Fruit fly (Drosophila melanogaster) whole organism, embryonic: ENCODE measurements around the gene ball.

ENCODE experiments used
- Asciz ChIP-seq: fragments of 200-800 bp; sonication (Bioruptor generic); optimal IDR thresholded peaks from 2 replicates; lab custom pipeline; 2017; ENCODE audit warnings: missing biosample characterization, mild to moderate bottlenecking, missing genetic modification characterization, missing genetic modification reagents
- CG10431 ChIP-seq: fragments of 200-800 bp; sonication (Bioruptor generic); optimal IDR thresholded peaks from 3 replicates; lab custom pipeline; 2018; ENCODE audit warnings: missing biosample characterization, mild to moderate bottlenecking, missing genetic modification characterization
- CG11504 ChIP-seq: fragments of 200-800 bp; sonication (Bioruptor generic); optimal IDR thresholded peaks from 3 replicates; lab custom pipeline; 2019; ENCODE audit warnings: missing biosample characterization, mild to moderate bottlenecking, missing genetic modification characterization, moderate library complexity
- CG12236 ChIP-seq: fragments of 200-800 bp; sonication (Bioruptor generic); optimal IDR thresholded peaks from 2 replicates; lab custom pipeline; 2016; ENCODE audit warnings: missing biosample characterization, missing genetic modification characterization
- CG12769 ChIP-seq: fragments of 200-800 bp; sonication (Bioruptor generic); optimal IDR thresholded peaks from 2 replicates; lab custom pipeline; 2019; ENCODE audit warnings: missing biosample characterization, mild to moderate bottlenecking, missing genetic modification characterization, moderate library complexity
- CG14014 ChIP-seq: fragments of 200-800 bp; sonication (Bioruptor generic); IDR thresholded peaks from 2 replicates; pipeline ENCODE4 v1.3.6; 2022; ENCODE audit warnings: missing biosample characterization, missing genetic modification characterization
- CG15479 ChIP-seq: fragments of 200-800 bp; sonication (Bioruptor generic); optimal IDR thresholded peaks from 3 replicates; lab custom pipeline; 2019; ENCODE audit warnings: missing biosample characterization, mild to moderate bottlenecking, missing genetic modification characterization, moderate library complexity
- CG17328 ChIP-seq: fragments of 200-800 bp; sonication (Bioruptor generic); IDR thresholded peaks from 2 replicates; pipeline ENCODE4 v1.3.6; 2022; ENCODE audit warnings: missing biosample characterization, missing genetic modification characterization
- CG18262 ChIP-seq: fragments of 200-800 bp; optimal IDR thresholded peaks from 3 replicates; lab custom pipeline; 2019; ENCODE audit warnings: missing biosample characterization, mild to moderate bottlenecking, missing genetic modification characterization, moderate library complexity
- CG18476 ChIP-seq: fragments of 200-800 bp; sonication (Bioruptor generic); optimal IDR thresholded peaks from 2 replicates; lab custom pipeline; 2016; ENCODE audit warnings: missing biosample characterization, mild to moderate bottlenecking, missing genetic modification characterization
- CG2129 ChIP-seq: fragments of 200-800 bp; sonication (Bioruptor generic); IDR thresholded peaks from 2 replicates; pipeline ENCODE4 v1.3.6; 2022; ENCODE audit warnings: missing biosample characterization, missing genetic modification characterization; ENCODE audit not compliant: partially characterized antibody
- CG2678 ChIP-seq: fragments of 200-800 bp; sonication (Bioruptor generic); optimal IDR thresholded peaks from 3 replicates; lab custom pipeline; 2019; ENCODE audit warnings: missing biosample characterization, mild to moderate bottlenecking, missing genetic modification characterization, moderate library complexity
- CG32767 ChIP-seq: fragments of 200-800 bp; sonication (Bioruptor generic); IDR thresholded peaks from 2 replicates; pipeline ENCODE4 v1.3.6; 2022; ENCODE audit warnings: missing biosample characterization, missing genetic modification characterization
- CG32772 ChIP-seq: fragments of 200-800 bp; sonication (Bioruptor generic); IDR thresholded peaks from 2 replicates; pipeline ENCODE4 v1.3.6; 2022; ENCODE audit warnings: missing biosample characterization, missing genetic modification characterization
- CG4404 ChIP-seq: fragments of 200-800 bp; sonication (Bioruptor generic); IDR thresholded peaks from 2 replicates; pipeline ENCODE4 v1.3.6; 2022; ENCODE audit warnings: missing biosample characterization, missing genetic modification characterization
- CG4424 ChIP-seq: fragments of 200-800 bp; sonication (Bioruptor generic); optimal IDR thresholded peaks from 3 replicates; lab custom pipeline; 2016; ENCODE audit warnings: missing biosample characterization, missing genetic modification characterization
- CG6689 ChIP-seq: fragments of 200-800 bp; sonication (Bioruptor generic); IDR thresholded peaks from 2 replicates; pipeline ENCODE4 v1.3.6; 2022; ENCODE audit warnings: missing biosample characterization, missing genetic modification characterization
- CG8478 ChIP-seq: fragments of >200 bp; optimal IDR thresholded peaks from 2 replicates; lab custom pipeline; 2018
- Chrac-16 ChIP-seq: fragments of 200-800 bp; sonication (Bioruptor generic); optimal IDR thresholded peaks from 3 replicates; lab custom pipeline; 2016; ENCODE audit warnings: missing biosample characterization, missing genetic modification characterization
- CoRest ChIP-seq: fragments of 200-800 bp; sonication (Bioruptor generic); optimal IDR thresholded peaks from 3 replicates; lab custom pipeline; 2018; ENCODE audit warnings: missing biosample characterization, mild to moderate bottlenecking, missing genetic modification characterization, moderate library complexity
- Dbx ChIP-seq: fragments of 200-800 bp; sonication (Bioruptor generic); IDR thresholded peaks from 3 replicates; pipeline ENCODE4 v1.3.6; 2022; ENCODE audit warnings: missing biosample characterization, missing genetic modification characterization
- Dref ChIP-seq: fragments of 200-800 bp; sonication (Bioruptor generic); IDR thresholded peaks from 2 replicates; pipeline ENCODE4 v1.3.6; 2022; ENCODE audit warnings: missing biosample characterization, missing genetic modification characterization
- GATAe ChIP-seq: fragments of 200-800 bp; sonication (Bioruptor generic); conservative IDR thresholded peaks from 2 replicates; pipeline ENCODE4 v1.3.6; 2022; ENCODE audit warnings: missing biosample characterization, missing genetic modification characterization
- Lhr ChIP-seq: fragments of 200-800 bp; sonication (Bioruptor generic); optimal IDR thresholded peaks from 3 replicates; lab custom pipeline; 2017; ENCODE audit warnings: mild to moderate bottlenecking, missing biosample characterization, missing genetic modification reagents, missing genetic modification characterization
- NC2β ChIP-seq: fragments of 200-800 bp; sonication (Bioruptor generic); optimal IDR thresholded peaks from 2 replicates; lab custom pipeline; 2016; ENCODE audit warnings: missing biosample characterization, missing genetic modification characterization
- Nf-YB ChIP-seq: fragments of 200-800 bp; sonication (Bioruptor generic); optimal IDR thresholded peaks from 3 replicates; lab custom pipeline; 2019; ENCODE audit warnings: missing biosample characterization, mild to moderate bottlenecking, missing genetic modification characterization, moderate library complexity
- Optix ChIP-seq: fragments of 200-800 bp; sonication (Bioruptor generic); IDR thresholded peaks from 3 replicates; pipeline ENCODE4 v1.3.6; 2022; ENCODE audit warnings: missing biosample characterization, missing genetic modification characterization
- PHDP ChIP-seq: fragments of 200-800 bp; sonication (Bioruptor generic); optimal IDR thresholded peaks from 3 replicates; lab custom pipeline; 2018; ENCODE audit warnings: missing biosample characterization, mild to moderate bottlenecking, missing genetic modification characterization, moderate library complexity
- Side ChIP-seq: fragments of 200-800 bp; sonication (Bioruptor generic); optimal IDR thresholded peaks from 2 replicates; lab custom pipeline; 2016; ENCODE audit warnings: missing biosample characterization, missing genetic modification characterization
- Tbp ChIP-seq: fragments of >200 bp; optimal IDR thresholded peaks from 2 replicates; lab custom pipeline; 2018; ENCODE audit warnings: missing biosample characterization, missing genetic modification characterization
- Trl ChIP-seq, 3 experiments: fragments of >200 bp in 2 of 3; fragments of 200-800 bp in 1 of 3; sonication (Bioruptor generic) in 1 of 3; optimal IDR thresholded peaks; 2 replicates in 1 of 3; 3 replicates in 2 of 3; lab custom pipeline; 2016 to 2017; ENCODE audit warnings: missing biosample characterization in 1 of 3, missing genetic modification characterization in 1 of 3
- ase ChIP-seq: fragments of 200-800 bp; sonication (Bioruptor generic); IDR thresholded peaks from 3 replicates; pipeline ENCODE4 v1.3.6; 2022; ENCODE audit warnings: missing biosample characterization, missing genetic modification characterization
- esg ChIP-seq: fragments of 200-800 bp; sonication (Bioruptor generic); conservative IDR thresholded peaks from 2 replicates; pipeline ENCODE4 v1.3.6; 2022; ENCODE audit warnings: missing biosample characterization, missing genetic modification characterization
- eve ChIP-seq, 2 experiments: fragments of >200 bp; optimal IDR thresholded peaks; 2 replicates each; lab custom pipeline; 2017; ENCODE audit warnings: missing biosample characterization in 2 of 2, missing genetic modification characterization in 2 of 2
- hbn ChIP-seq: fragments of 200-800 bp; sonication (Bioruptor generic); IDR thresholded peaks from 2 replicates; pipeline ENCODE4 v1.3.6; 2022; ENCODE audit warnings: missing biosample characterization, missing genetic modification characterization; ENCODE audit not compliant: partially characterized antibody
- hkb ChIP-seq, 2 experiments: fragments of 200-800 bp in 1 of 2; fragments of >200 bp in 1 of 2; sonication (Bioruptor generic) in 1 of 2; IDR thresholded peaks in 1 of 2; optimal IDR thresholded peaks in 1 of 2; 2 replicates each; pipeline versions ENCODE4 v1.3.6 to Lab custom; 2017 to 2022; ENCODE audit warnings: missing biosample characterization in 1 of 2, missing genetic modification characterization in 1 of 2
- insv ChIP-seq, 2 experiments: fragments of 200-800 bp; sonication (Bioruptor generic); optimal IDR thresholded peaks; 3 replicates each; lab custom pipeline; 2016 to 2018; ENCODE audit warnings: missing biosample characterization in 2 of 2, missing genetic modification characterization in 2 of 2
- ken ChIP-seq: fragments of 200-800 bp; sonication (Bioruptor generic); IDR thresholded peaks from 3 replicates; pipeline ENCODE4 v1.3.6; 2022; ENCODE audit warnings: missing biosample characterization, missing genetic modification characterization
- klu ChIP-seq: fragments of 200-800 bp; sonication (Bioruptor generic); IDR thresholded peaks from 2 replicates; pipeline ENCODE4 v1.3.6; 2022; ENCODE audit warnings: missing biosample characterization, missing genetic modification characterization
- lab ChIP-seq: fragments of 200-800 bp; sonication (Bioruptor generic); optimal IDR thresholded peaks from 3 replicates; lab custom pipeline; 2017; ENCODE audit warnings: missing biosample characterization, missing genetic modification characterization, mild to moderate bottlenecking, moderate library complexity, missing genetic modification reagents
- luna ChIP-seq: fragments of 200-800 bp; sonication (Bioruptor generic); optimal IDR thresholded peaks from 2 replicates; lab custom pipeline; 2016; ENCODE audit warnings: missing biosample characterization, missing genetic modification characterization
- nerfin-1 ChIP-seq: fragments of 200-800 bp; sonication (Bioruptor generic); optimal IDR thresholded peaks from 3 replicates; lab custom pipeline; 2019; ENCODE audit warnings: missing biosample characterization, mild to moderate bottlenecking, missing genetic modification characterization, moderate library complexity
- otp ChIP-seq: fragments of 200-800 bp; sonication (Bioruptor generic); IDR thresholded peaks from 3 replicates; pipeline ENCODE4, ENCODE4 v1.3.6; 2022; ENCODE audit warnings: missing biosample characterization, missing genetic modification characterization
- pfk ChIP-seq: fragments of 200-800 bp; sonication (Bioruptor generic); optimal IDR thresholded peaks from 2 replicates; lab custom pipeline; 2018; ENCODE audit warnings: missing biosample characterization, mild to moderate bottlenecking, missing genetic modification characterization, moderate library complexity
- pho ChIP-seq: fragments of 200-800 bp; sonication (Bioruptor generic); optimal IDR thresholded peaks from 2 replicates; lab custom pipeline; 2016; ENCODE audit warnings: missing biosample characterization, missing genetic modification characterization
- ranshi ChIP-seq: fragments of 200-800 bp; sonication (Bioruptor generic); IDR thresholded peaks from 2 replicates; pipeline ENCODE4 v1.3.6; 2022; ENCODE audit warnings: missing biosample characterization, missing genetic modification characterization
- sens ChIP-seq: fragments of 200-800 bp; sonication (Bioruptor generic); peaks from one replicate; lab custom pipeline; 2016; ENCODE audit warnings: missing biosample characterization, missing genetic modification characterization
- tin ChIP-seq: fragments of 200-800 bp; sonication (Bioruptor generic); optimal IDR thresholded peaks from 3 replicates; lab custom pipeline; 2016; ENCODE audit warnings: missing biosample characterization, missing genetic modification characterization
- unc-4 ChIP-seq: fragments of 200-800 bp; sonication (Bioruptor generic); IDR thresholded peaks from 2 replicates; pipeline ENCODE4 v1.3.6; 2022; ENCODE audit warnings: missing biosample characterization, missing genetic modification characterization; ENCODE audit not compliant: partially characterized antibody
- wek ChIP-seq: fragments of 200-800 bp; sonication (Bioruptor generic); optimal IDR thresholded peaks from 3 replicates; lab custom pipeline; 2018; ENCODE audit warnings: missing biosample characterization, mild to moderate bottlenecking, missing genetic modification characterization, moderate library complexity

Gene ball

DNA sequence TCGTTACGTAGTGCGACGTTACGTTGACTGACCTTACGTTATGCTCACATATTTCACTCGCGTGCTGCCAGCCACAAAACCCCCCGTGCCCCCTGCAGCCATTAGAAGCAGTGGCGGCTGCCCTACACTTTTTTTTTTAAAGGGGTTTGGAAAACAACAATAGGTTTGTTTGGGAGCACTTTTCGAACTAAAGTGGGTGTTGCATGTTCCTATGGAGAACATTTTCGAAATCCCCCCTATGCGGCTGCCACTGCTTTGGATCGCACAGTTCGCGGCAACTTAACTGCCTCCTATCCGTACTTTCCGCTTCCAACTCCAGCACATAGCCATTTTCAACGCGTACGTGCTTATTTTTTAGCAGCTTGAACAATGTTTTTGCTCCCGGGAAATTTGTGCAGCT lies 12.9 kb downstream of the ball start (continued):
- TF ChIP-seq ranshi (GFP tag; lab: Robert Waterston, UW) (0 out of 2 replicates have a peak, but pooled peaks have one; percentile 40), CG4404 (GFP tag; lab: Robert Waterston, UW) (no peak), Lhr (no peak), pho (no peak), CG32767 (no peak), luna (GFP tag; lab: Kevin White, UChicago) (no peak), GATAe (no peak), esg (GFP tag; lab: Robert Waterston, UW) (peak; percentile 17; the same call in 1 of the 2 replicates), insv (GFP tag; optimal IDR thresholded peaks at IDR 0.05; lab: Kevin White, UChicago) (no peak), nerfin-1 (tag; lab: Kevin White, UChicago) (no peak), unc-4 (GFP tag; lab: Robert Waterston, UW) (no peak), Trl (optimal IDR thresholded peaks at IDR 0.05; lab: Kevin White, UChicago) (no peak), Trl (GFP tag; optimal IDR thresholded peaks at IDR 0.05; lab: Kevin White, UChicago) (no peak), PHDP (tag; lab: Kevin White, UChicago) (no peak), ase (GFP tag; lab: Robert Waterston, UW) (no peak), CG18476 (GFP tag; lab: Kevin White, UChicago) (no peak), CG12769 (tag; lab: Kevin White, UChicago) (no peak), ken (no peak; the same call in 2 of the 3 replicates), Dref (no peak), Dbx (GFP tag; lab: Robert Waterston, UW) (no peak), CG12236 (GFP tag; lab: Kevin White, UChicago) (no peak), CG8478 (no peak), CG10431 (no peak), CG17328 (GFP tag; lab: Robert Waterston, UW) (0 out of 2 replicates have a peak, but pooled peaks have one; percentile 7), hbn (GFP tag; lab: Robert Waterston, UW) (no peak), eve (GFP tag; optimal IDR thresholded peaks at IDR 0.05; lab: Kevin White, UChicago) (no peak), CG6689 (GFP tag; lab: Robert Waterston, UW) (peak; percentile 31; the same call in 1 of the 2 replicates), Side (no peak), CG2678 (tag; lab: Kevin White, UChicago) (peak; percentile 16), Asciz (no peak), Chrac-16 (GFP tag; lab: Kevin White, UChicago) (no peak), lab (peak; percentile 50), CG2129 (GFP tag; lab: Robert Waterston, UW) (no peak), CoRest (peak; percentile 5), wek (GFP tag; lab: Kevin White, UChicago) (no peak), Tbp (GFP tag; lab: Kevin White, UChicago) (no peak), sens (GFP tag; lab: Kevin White, UChicago) (peak; percentile 67), hkb (optimal IDR thresholded peaks at IDR 0.05; lab: Kevin White, UChicago) (no peak), hkb (GFP tag; IDR thresholded peaks at IDR 0.05; lab: Robert Waterston, UW) (0 out of 2 replicates have a peak, but pooled peaks have one; percentile 31), otp (GFP tag; lab: Robert Waterston, UW) (no peak), CG4424 (no peak), tin (no peak), klu (GFP tag; lab: Robert Waterston, UW) (no peak), CG14014 (GFP tag; lab: Robert Waterston, UW) (peak; percentile 45; the same call in 1 of the 2 replicates), CG18262 (tag; lab: Kevin White, UChicago) (no peak), Nf-YB (GFP tag; lab: Kevin White, UChicago) (no peak), CG15479 (no peak), Optix (GFP tag; lab: Robert Waterston, UW) (0 out of 3 replicates have a peak, but pooled peaks have one; percentile 9), pfk (GFP tag; lab: Kevin White, UChicago) (no peak), NC2β (GFP tag; lab: Kevin White, UChicago) (no peak), CG32772 (GFP tag; lab: Robert Waterston, UW) (peak; percentile 54; the same call in 1 of the 2 replicates), CG11504 (tag; lab: Kevin White, UChicago) (peak; percentile 25)
